Fruit fly (Drosophila melanogaster) whole organism, embryonic: ENCODE measurements around the gene Sec61alpha.

Source experiments
- Atf6 ChIP-seq: fragments of 200-800 bp; sonication (Bioruptor generic); IDR thresholded peaks from 2 replicates; pipeline ENCODE4 v1.3.6; 2022; ENCODE audit warnings: missing biosample characterization, missing genetic modification characterization
- CG11456 ChIP-seq: fragments of 200-800 bp; sonication (Bioruptor generic); IDR thresholded peaks from 3 replicates; pipeline ENCODE4 v1.3.6; 2022; ENCODE audit warnings: missing biosample characterization, missing genetic modification characterization
- CG12104 ChIP-seq: fragments of 200-800 bp; sonication (Bioruptor generic); optimal IDR thresholded peaks from 3 replicates; lab custom pipeline; 2016; ENCODE audit warnings: missing biosample characterization, missing genetic modification characterization
- CG12391 ChIP-seq: fragments of 200-800 bp; sonication (Bioruptor generic); optimal IDR thresholded peaks from 3 replicates; lab custom pipeline; 2018; ENCODE audit warnings: missing biosample characterization, mild to moderate bottlenecking, missing genetic modification characterization, moderate library complexity
- CG13775 ChIP-seq: fragments of 200-800 bp; sonication (Bioruptor generic); optimal IDR thresholded peaks from 3 replicates; lab custom pipeline; 2017; ENCODE audit warnings: missing biosample characterization, mild to moderate bottlenecking, missing genetic modification characterization
- CG14050 ChIP-seq: fragments of 200-800 bp; sonication (Bioruptor generic); IDR thresholded peaks from 3 replicates; pipeline ENCODE4 v1.3.6; 2022; ENCODE audit warnings: missing biosample characterization, missing genetic modification characterization
- CG14860 ChIP-seq: fragments of 200-800 bp; sonication (Bioruptor generic); IDR thresholded peaks from 3 replicates; pipeline ENCODE4 v1.3.6; 2022; ENCODE audit warnings: missing biosample characterization, missing genetic modification characterization; ENCODE audit not compliant: partially characterized antibody
- CG15514 ChIP-seq: fragments of 200-800 bp; sonication (Bioruptor generic); optimal IDR thresholded peaks from 3 replicates; lab custom pipeline; 2017; ENCODE audit warnings: missing biosample characterization, missing genetic modification characterization, mild to moderate bottlenecking, moderate library complexity, missing genetic modification reagents
- CG17359 ChIP-seq: fragments of 200-800 bp; sonication (Bioruptor generic); optimal IDR thresholded peaks from 3 replicates; lab custom pipeline; 2018; ENCODE audit warnings: missing biosample characterization, mild to moderate bottlenecking, missing genetic modification characterization, moderate library complexity
- CG17385 ChIP-seq: fragments of 200-800 bp; sonication (Bioruptor generic); optimal IDR thresholded peaks from 3 replicates; lab custom pipeline; 2018; ENCODE audit warnings: missing biosample characterization, mild to moderate bottlenecking, missing genetic modification characterization
- CG17612 ChIP-seq: fragments of 200-800 bp; sonication (Bioruptor generic); IDR thresholded peaks from 2 replicates; pipeline ENCODE4 v1.3.6; 2022; ENCODE audit warnings: missing biosample characterization, missing genetic modification characterization
- CG2889 ChIP-seq: fragments of 200-800 bp; sonication (Bioruptor generic); IDR thresholded peaks from 3 replicates; pipeline ENCODE4 v1.3.6; 2022; ENCODE audit warnings: missing biosample characterization, missing genetic modification characterization
- CG30020 ChIP-seq: fragments of 200-800 bp; optimal IDR thresholded peaks from 2 replicates; lab custom pipeline; 2019; ENCODE audit warnings: missing biosample characterization, mild to moderate bottlenecking, missing genetic modification characterization, moderate library complexity
- CG30403 ChIP-seq: fragments of 200-800 bp; sonication (Bioruptor generic); optimal IDR thresholded peaks from 3 replicates; lab custom pipeline; 2016; ENCODE audit warnings: missing biosample characterization, missing genetic modification characterization
- CG3838 ChIP-seq: fragments of 200-800 bp; sonication (Bioruptor generic); optimal IDR thresholded peaks from 3 replicates; lab custom pipeline; 2016; ENCODE audit warnings: missing biosample characterization, missing genetic modification characterization
- CG3995 ChIP-seq: fragments of 200-800 bp; sonication (Bioruptor generic); optimal IDR thresholded peaks from 3 replicates; lab custom pipeline; 2016; ENCODE audit warnings: missing biosample characterization, missing genetic modification characterization
- CG4282 ChIP-seq: fragments of 200-800 bp; sonication (Bioruptor generic); optimal IDR thresholded peaks from 2 replicates; lab custom pipeline; 2016; ENCODE audit warnings: missing biosample characterization, missing genetic modification characterization
- CG4360 ChIP-seq: fragments of 200-800 bp; sonication (Bioruptor generic); IDR thresholded peaks from 2 replicates; pipeline ENCODE4 v1.3.6; 2022; ENCODE audit warnings: missing biosample characterization, missing genetic modification characterization
- CG4617 ChIP-seq: fragments of 200-800 bp; sonication (Bioruptor generic); optimal IDR thresholded peaks from 3 replicates; lab custom pipeline; 2016; ENCODE audit warnings: missing biosample characterization, missing genetic modification characterization, borderline replicate concordance
- CG7372 ChIP-seq: fragments of 200-800 bp; sonication (Bioruptor generic); IDR thresholded peaks from 2 replicates; pipeline ENCODE4 v1.3.6; 2022; ENCODE audit warnings: missing biosample characterization, missing genetic modification characterization
- CG7928 ChIP-seq: fragments of 200-800 bp; sonication (Bioruptor generic); optimal IDR thresholded peaks from 2 replicates; lab custom pipeline; 2017; ENCODE audit warnings: missing biosample characterization, mild to moderate bottlenecking, missing genetic modification characterization
- CG9797 ChIP-seq: fragments of 200-800 bp; sonication (Bioruptor generic); optimal IDR thresholded peaks from 3 replicates; lab custom pipeline; 2018; ENCODE audit warnings: missing biosample characterization, mild to moderate bottlenecking, missing genetic modification characterization
- CrebB ChIP-seq: fragments of 200-800 bp; sonication (Bioruptor generic); optimal IDR thresholded peaks from 3 replicates; lab custom pipeline; 2018; ENCODE audit warnings: missing biosample characterization, mild to moderate bottlenecking, missing genetic modification characterization
- Dad ChIP-seq: fragments of 200-800 bp; sonication (Bioruptor generic); optimal IDR thresholded peaks from 3 replicates; lab custom pipeline; 2016; ENCODE audit warnings: missing biosample characterization, missing genetic modification characterization
- Dfd ChIP-seq, 2 experiments: fragments of >200 bp; optimal IDR thresholded peaks; 2 replicates each; lab custom pipeline; 2017; ENCODE audit warnings: missing biosample characterization in 2 of 2, missing genetic modification characterization in 2 of 2
- Dref ChIP-seq: fragments of 200-800 bp; sonication (Bioruptor generic); IDR thresholded peaks from 2 replicates; pipeline ENCODE4 v1.3.6; 2022; ENCODE audit warnings: missing biosample characterization, missing genetic modification characterization
- Fer3 ChIP-seq: fragments of 200-800 bp; sonication (Bioruptor generic); optimal IDR thresholded peaks from 2 replicates; lab custom pipeline; 2018; ENCODE audit warnings: missing biosample characterization, mild to moderate bottlenecking, missing genetic modification characterization, moderate library complexity
- GATAe ChIP-seq: fragments of 200-800 bp; sonication (Bioruptor generic); conservative IDR thresholded peaks from 2 replicates; pipeline ENCODE4 v1.3.6; 2022; ENCODE audit warnings: missing biosample characterization, missing genetic modification characterization
- Jarid2 ChIP-seq: fragments of 200-800 bp; sonication (Bioruptor generic); optimal IDR thresholded peaks from 3 replicates; lab custom pipeline; 2017; ENCODE audit warnings: mild to moderate bottlenecking, missing biosample characterization, missing genetic modification reagents, missing genetic modification characterization
- NC2α ChIP-seq: fragments of 200-800 bp; sonication (Bioruptor generic); optimal IDR thresholded peaks from 2 replicates; lab custom pipeline; 2016; ENCODE audit warnings: missing biosample characterization, missing genetic modification characterization
- NfI ChIP-seq: fragments of 200-800 bp; sonication (Bioruptor generic); optimal IDR thresholded peaks from 3 replicates; lab custom pipeline; 2018; ENCODE audit warnings: missing biosample characterization, mild to moderate bottlenecking, missing genetic modification characterization, moderate library complexity
- Side ChIP-seq: fragments of 200-800 bp; sonication (Bioruptor generic); optimal IDR thresholded peaks from 2 replicates; lab custom pipeline; 2016; ENCODE audit warnings: missing biosample characterization, missing genetic modification characterization
- Spps ChIP-seq: fragments of 200-800 bp; sonication (Bioruptor generic); optimal IDR thresholded peaks from 2 replicates; lab custom pipeline; 2018; ENCODE audit warnings: missing biosample characterization, mild to moderate bottlenecking, missing genetic modification characterization
- Sry-δ ChIP-seq: fragments of 200-800 bp; sonication (Bioruptor generic); optimal IDR thresholded peaks from 2 replicates; lab custom pipeline; 2016; ENCODE audit warnings: missing biosample characterization, missing genetic modification characterization
- YL-1 ChIP-seq: fragments of 200-800 bp; sonication (Bioruptor generic); optimal IDR thresholded peaks from 3 replicates; lab custom pipeline; 2017; ENCODE audit warnings: missing biosample characterization, mild to moderate bottlenecking, missing genetic modification characterization
- ab ChIP-seq: fragments of 200-800 bp; sonication (Bioruptor generic); optimal IDR thresholded peaks from 2 replicates; lab custom pipeline; 2016; ENCODE audit warnings: missing biosample characterization, missing genetic modification characterization
- aop ChIP-seq: fragments of 200-800 bp; sonication (Bioruptor generic); IDR thresholded peaks from 2 replicates; pipeline ENCODE4 v1.3.6; 2022; ENCODE audit warnings: missing biosample characterization, missing genetic modification characterization
- bsh ChIP-seq, 2 experiments: fragments of 200-800 bp; sonication (Bioruptor generic); optimal IDR thresholded peaks; 2 replicates each; lab custom pipeline; 2017 to 2018; ENCODE audit warnings: mild to moderate bottlenecking in 2 of 2, missing biosample characterization in 2 of 2, missing genetic modification characterization in 2 of 2, moderate library complexity in 1 of 2
- cg ChIP-seq: fragments of 200-800 bp; sonication (Bioruptor generic); optimal IDR thresholded peaks from 3 replicates; lab custom pipeline; 2019; ENCODE audit warnings: missing biosample characterization, mild to moderate bottlenecking, missing genetic modification characterization, moderate library complexity
- corto ChIP-seq: fragments of 200-800 bp; sonication (Bioruptor generic); optimal IDR thresholded peaks from 2 replicates; lab custom pipeline; 2016; ENCODE audit warnings: missing biosample characterization, mild to moderate bottlenecking, missing genetic modification characterization, moderate library complexity
- dmrt99B ChIP-seq: fragments of 200-800 bp; sonication (Bioruptor generic); optimal IDR thresholded peaks from 2 replicates; lab custom pipeline; 2018; ENCODE audit warnings: missing biosample characterization, mild to moderate bottlenecking, missing genetic modification characterization, moderate library complexity
- grn ChIP-seq: fragments of 200-800 bp; sonication (Bioruptor generic); optimal IDR thresholded peaks from 3 replicates; lab custom pipeline; 2017; ENCODE audit warnings: missing biosample characterization, missing genetic modification characterization
- gro ChIP-seq: fragments of 200-800 bp; sonication (Bioruptor generic); optimal IDR thresholded peaks from 2 replicates; lab custom pipeline; 2016; ENCODE audit warnings: missing biosample characterization, missing genetic modification characterization
- ham ChIP-seq: fragments of 200-800 bp; sonication (Bioruptor generic); IDR thresholded peaks from 2 replicates; pipeline ENCODE4 v1.3.6; 2022; ENCODE audit warnings: missing biosample characterization, missing genetic modification characterization
- lola ChIP-seq, 3 experiments: fragments of >200 bp in 2 of 3; fragments of 200-800 bp in 1 of 3; sonication (Bioruptor generic) in 1 of 3; optimal IDR thresholded peaks; 2 replicates each; lab custom pipeline; 2017 to 2019; ENCODE audit warnings: missing biosample characterization in 3 of 3, missing genetic modification characterization in 3 of 3, mild to moderate bottlenecking in 1 of 3, moderate library complexity in 1 of 3
- maf-S ChIP-seq: fragments of 200-800 bp; sonication (Bioruptor generic); optimal IDR thresholded peaks from 2 replicates; lab custom pipeline; 2016; ENCODE audit warnings: missing biosample characterization, missing genetic modification characterization
- nau ChIP-seq: fragments of 200-800 bp; sonication (Bioruptor generic); optimal IDR thresholded peaks from 3 replicates; lab custom pipeline; 2017; ENCODE audit warnings: missing biosample characterization, mild to moderate bottlenecking, missing genetic modification characterization, missing genetic modification reagents
- sens ChIP-seq: fragments of 200-800 bp; sonication (Bioruptor generic); peaks from one replicate; lab custom pipeline; 2016; ENCODE audit warnings: missing biosample characterization, missing genetic modification characterization
- so ChIP-seq: fragments of 200-800 bp; sonication (Bioruptor generic); IDR thresholded peaks from 3 replicates; pipeline ENCODE4 v1.3.6; 2022; ENCODE audit warnings: missing biosample characterization, missing genetic modification characterization
- ssp ChIP-seq: fragments of 200-800 bp; sonication (Bioruptor generic); IDR thresholded peaks from 2 replicates; pipeline ENCODE4 v1.3.6; 2022; ENCODE audit warnings: missing biosample characterization, missing genetic modification characterization
- tx ChIP-seq: fragments of 200-800 bp; sonication (Bioruptor generic); optimal IDR thresholded peaks from 2 replicates; lab custom pipeline; 2016; ENCODE audit warnings: missing biosample characterization, missing genetic modification characterization
- zfh2 ChIP-seq: fragments of 200-800 bp; sonication (Bioruptor generic); optimal IDR thresholded peaks from 2 replicates; lab custom pipeline; 2016; ENCODE audit warnings: missing biosample characterization, missing genetic modification characterization

Gene Sec61alpha

dm6 chr2L:6498448-6498847, 18.1 kb upstream of the Sec61alpha start, which contains the start of gene CG31637 (continued):
- TF ChIP-seq CrebB (tag; lab: Kevin White, UChicago), result peak; percentile 21
- no peak for TF ChIP-seq ab (GFP tag; lab: Kevin White, UChicago)
- TF ChIP-seq Side, result peak; percentile 19
- TF ChIP-seq CG17385 (GFP tag; lab: Kevin White, UChicago), result peak; percentile 11
- no peak for TF ChIP-seq corto
- peak; percentile 57 for TF ChIP-seq grn (GFP tag; lab: Kevin White, UChicago)
- no peak for TF ChIP-seq maf-S (GFP tag; lab: Kevin White, UChicago)
- peak; percentile 11 for TF ChIP-seq CG30020 (tag; lab: Kevin White, UChicago)
- TF ChIP-seq CG3995 (GFP tag; lab: Kevin White, UChicago), result peak; percentile 98
- no peak for TF ChIP-seq dmrt99B (tag; lab: Kevin White, UChicago)
- no peak for TF ChIP-seq cg (GFP tag; lab: Kevin White, UChicago)
- TF ChIP-seq CG30403 (GFP tag; lab: Kevin White, UChicago), result no peak
- TF ChIP-seq CG17359 (tag; lab: Kevin White, UChicago), result peak; percentile 0
- TF ChIP-seq GATAe, result no peak
- peak; percentile 76 for TF ChIP-seq sens
- no peak for TF ChIP-seq CG13775 (GFP tag; lab: Kevin White, UChicago)
- no peak for TF ChIP-seq ham (GFP tag; lab: Robert Waterston, UW)
- no peak for TF ChIP-seq Dad (GFP tag; lab: Kevin White, UChicago)
- TF ChIP-seq CG12104 (GFP tag; lab: Kevin White, UChicago), result no peak
- no peak for TF ChIP-seq lola (GFP tag; optimal IDR thresholded peaks at IDR 0.05; lab: Kevin White, UChicago)
- TF ChIP-seq Dref (GFP tag; lab: Robert Waterston, UW), result peak; percentile 44
- no peak for TF ChIP-seq Dfd (GFP tag; optimal IDR thresholded peaks at IDR 0.05; lab: Kevin White, UChicago)
- no peak for TF ChIP-seq zfh2
- TF ChIP-seq CG7928 (GFP tag; lab: Kevin White, UChicago), result peak; percentile 20
- peak; percentile 63 for TF ChIP-seq gro
- TF ChIP-seq CG14050 (GFP tag; lab: Robert Waterston, UW), result no peak
- TF ChIP-seq CG2889 (GFP tag; lab: Robert Waterston, UW), result no peak
- peak; percentile 14 to 21 for TF ChIP-seq bsh (GFP tag; optimal IDR thresholded peaks at IDR 0.05; lab: Kevin White, UChicago)
- TF ChIP-seq Atf6, result no peak
- TF ChIP-seq Spps (tag; lab: Kevin White, UChicago), result no peak
- TF ChIP-seq CG15514, result peak; percentile 71
- 0 out of 3 replicates have a peak, but pooled peaks have one; percentile 15 for TF ChIP-seq so (GFP tag; lab: Robert Waterston, UW)
- no peak for TF ChIP-seq CG17612 (GFP tag; lab: Robert Waterston, UW)
- peak; percentile 50 for TF ChIP-seq CG4617
- no peak for TF ChIP-seq CG11456 (GFP tag; lab: Robert Waterston, UW)
- no peak for TF ChIP-seq nau (GFP tag; lab: Kevin White, UChicago)
- no peak for TF ChIP-seq CG4282 (GFP tag; lab: Kevin White, UChicago)
- TF ChIP-seq CG9797 (GFP tag; lab: Kevin White, UChicago), result peak; percentile 92
- TF ChIP-seq YL-1, result peak; percentile 74
- no peak for TF ChIP-seq CG3838 (GFP tag; lab: Kevin White, UChicago)
- no peak for TF ChIP-seq CG4360
- no peak for TF ChIP-seq NC2α (GFP tag; lab: Kevin White, UChicago)
- TF ChIP-seq NfI (GFP tag; lab: Kevin White, UChicago), result no peak
- no peak for TF ChIP-seq Fer3
- TF ChIP-seq CG7372 (GFP tag; lab: Robert Waterston, UW), result no peak
- no peak for TF ChIP-seq tx (GFP tag; lab: Kevin White, UChicago)
- TF ChIP-seq ssp (GFP tag; lab: Robert Waterston, UW), result no peak
- TF ChIP-seq CG12391, result peak; percentile 12
- TF ChIP-seq aop, result peak; percentile 3; the same call in 1 of the 2 replicates
- TF ChIP-seq CG14860 (GFP tag; lab: Robert Waterston, UW), result no peak
- TF ChIP-seq Sry-δ (GFP tag; lab: Kevin White, UChicago), result peak; percentile 56
- TF ChIP-seq Jarid2 (GFP tag; lab: Kevin White, UChicago), result peak; percentile 92
